Fruit fly (Drosophila melanogaster): ENCODE measurements around the gene t.

The t gene

DNA sequence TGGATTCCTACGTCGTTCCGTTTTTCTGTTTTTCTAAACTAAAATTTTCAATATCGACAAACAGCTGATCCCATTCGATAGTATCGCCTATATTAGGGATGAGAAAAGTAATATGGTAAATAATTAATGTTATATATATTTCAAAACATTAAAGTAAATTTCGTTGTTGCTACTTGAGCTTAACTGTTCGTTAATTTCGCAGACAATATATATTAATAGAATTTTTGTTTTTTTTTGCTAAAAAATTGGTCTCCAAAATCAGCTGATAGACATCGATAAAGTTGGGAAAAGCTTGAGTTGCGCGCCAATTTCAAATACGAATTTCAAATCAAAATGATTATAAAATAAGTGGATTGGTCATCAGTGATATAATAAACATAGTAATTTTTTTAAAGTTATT is 26.7 kb downstream of the t start, which contains the start of gene CG12118:
Gene CG12118 (minus strand): TSS at position 53 of the 400 bp plus-strand sequence.
- TF ChIP-seq CG12768 (GFP tag; optimal IDR thresholded peaks at IDR 0.05) (peak; percentile 16), pad (GFP tag; optimal IDR thresholded peaks at IDR 0.05) (peak; percentile 58), CG33017 (tag; optimal IDR thresholded peaks at IDR 0.05) (peak; percentile 56), cnc (optimal IDR thresholded peaks at IDR 0.05) (no peak), CG7101 (tag; optimal IDR thresholded peaks at IDR 0.05) (peak; percentile 85), Clk (GFP tag; optimal IDR thresholded peaks at IDR 0.05) (no peak), kay (GFP tag; ENCODE audit: borderline replicate concordance) (no peak), CG7045 (GFP tag; optimal IDR thresholded peaks at IDR 0.05) (peak; percentile 10), CG11617 (GFP tag; optimal IDR thresholded peaks at IDR 0.05) (peak; percentile 84), cic (GFP tag; optimal IDR thresholded peaks at IDR 0.05) (peak; percentile 1), CG14711 (tag; optimal IDR thresholded peaks at IDR 0.05) (peak; percentile 87), ovo (GFP tag; optimal IDR thresholded peaks at IDR 0.05) (peak; percentile 60), Crg-1 (GFP tag; optimal IDR thresholded peaks at IDR 0.05) (peak; percentile 67), tj (GFP tag; optimal IDR thresholded peaks at IDR 0.05) (peak; percentile 71), toe (GFP tag; optimal IDR thresholded peaks at IDR 0.05) (peak; percentile 32), CG5204 (GFP tag; optimal IDR thresholded peaks at IDR 0.05) (peak; percentile 17), CG1620 (GFP tag; optimal IDR thresholded peaks at IDR 0.05) (peak; percentile 87), Mnt (GFP tag; optimal IDR thresholded peaks at IDR 0.05) (peak; percentile 69), Hr96 (GFP tag; optimal IDR thresholded peaks at IDR 0.05) (no peak), bab1 (GFP tag; optimal IDR thresholded peaks at IDR 0.05) (peak; percentile 96)

DNA sequence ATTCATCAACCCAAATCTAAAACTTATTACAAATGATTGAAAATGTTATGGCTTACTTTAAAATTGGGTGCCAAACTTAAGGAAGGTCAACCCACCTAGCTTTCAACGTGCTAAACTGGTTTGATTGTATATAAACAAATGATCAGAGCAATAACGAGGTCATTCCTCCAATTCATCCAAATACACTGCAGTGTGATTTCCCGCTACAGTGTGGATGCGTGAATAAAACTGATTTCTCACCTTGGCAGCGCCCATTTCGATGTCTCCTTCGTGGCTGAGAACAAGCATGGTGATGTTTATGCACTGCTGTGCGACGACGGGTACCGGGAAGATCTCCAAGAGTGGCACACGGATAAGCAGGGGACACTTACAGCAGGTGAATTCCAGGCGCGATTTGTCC is 27.7 kb downstream of the t start:
- TF ChIP-seq CG1620 (GFP tag; optimal IDR thresholded peaks at IDR 0.05) (no peak), CG7101 (tag; optimal IDR thresholded peaks at IDR 0.05) (no peak), Clk (GFP tag; optimal IDR thresholded peaks at IDR 0.05) (no peak), pad (GFP tag; optimal IDR thresholded peaks at IDR 0.05) (no peak), tj (GFP tag; optimal IDR thresholded peaks at IDR 0.05) (no peak), CG14711 (tag; optimal IDR thresholded peaks at IDR 0.05) (no peak), toe (GFP tag; optimal IDR thresholded peaks at IDR 0.05) (no peak), kay (GFP tag; ENCODE audit: borderline replicate concordance) (no peak), Hr96 (GFP tag; optimal IDR thresholded peaks at IDR 0.05) (no peak), cic (GFP tag; optimal IDR thresholded peaks at IDR 0.05) (no peak), bab1 (GFP tag; optimal IDR thresholded peaks at IDR 0.05) (no peak), cnc (optimal IDR thresholded peaks at IDR 0.05) (no peak), ovo (GFP tag; optimal IDR thresholded peaks at IDR 0.05) (no peak), CG5204 (GFP tag; optimal IDR thresholded peaks at IDR 0.05) (no peak), CG33017 (tag; optimal IDR thresholded peaks at IDR 0.05) (no peak), CG7045 (GFP tag; optimal IDR thresholded peaks at IDR 0.05) (no peak), Mnt (GFP tag; optimal IDR thresholded peaks at IDR 0.05) (no peak), Crg-1 (GFP tag; optimal IDR thresholded peaks at IDR 0.05) (no peak)

DNA sequence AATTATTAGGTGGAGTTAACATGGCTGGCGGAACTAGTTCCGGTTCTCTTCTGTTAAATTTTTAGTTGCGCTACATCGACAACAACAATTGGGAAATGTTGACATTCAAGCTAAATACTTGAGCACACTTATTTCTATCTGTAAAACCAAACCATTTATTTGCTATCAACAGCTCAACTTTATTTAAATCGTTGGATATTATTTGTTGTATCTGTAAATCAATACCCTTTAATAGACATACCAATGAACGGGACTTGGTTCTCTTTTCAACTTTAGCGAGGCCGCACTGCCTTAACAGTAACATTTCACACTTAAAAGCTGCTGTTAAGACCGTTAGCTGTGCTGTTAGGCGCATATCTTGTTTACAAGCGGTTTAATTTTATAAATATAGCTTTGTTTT is 29.5 kb downstream of the t start, which contains the start of gene CG12106:
Gene CG12106 (plus strand): TSS at position 295 of the 400 bp plus-strand sequence.
- TF ChIP-seq Clk (GFP tag; optimal IDR thresholded peaks at IDR 0.05) (no peak), CG5204 (GFP tag; optimal IDR thresholded peaks at IDR 0.05) (peak; percentile 39), CG7101 (tag; optimal IDR thresholded peaks at IDR 0.05) (peak; percentile 73), ovo (GFP tag; optimal IDR thresholded peaks at IDR 0.05) (peak; percentile 57), pad (GFP tag; optimal IDR thresholded peaks at IDR 0.05) (peak; percentile 31), CG11617 (GFP tag; optimal IDR thresholded peaks at IDR 0.05) (peak; percentile 25), CG1620 (GFP tag; optimal IDR thresholded peaks at IDR 0.05) (peak; percentile 56), tj (GFP tag; optimal IDR thresholded peaks at IDR 0.05) (no peak), bab1 (GFP tag; optimal IDR thresholded peaks at IDR 0.05) (peak; percentile 60), kay (GFP tag; ENCODE audit: borderline replicate concordance) (no peak), CG14711 (tag; optimal IDR thresholded peaks at IDR 0.05) (peak; percentile 71), cnc (optimal IDR thresholded peaks at IDR 0.05) (no peak), CG12768 (GFP tag; optimal IDR thresholded peaks at IDR 0.05) (peak; percentile 25), toe (GFP tag; optimal IDR thresholded peaks at IDR 0.05) (peak; percentile 24), Mnt (GFP tag; optimal IDR thresholded peaks at IDR 0.05) (peak; percentile 29), CG33017 (tag; optimal IDR thresholded peaks at IDR 0.05) (peak; percentile 38), Hr96 (GFP tag; optimal IDR thresholded peaks at IDR 0.05) (no peak), cic (GFP tag; optimal IDR thresholded peaks at IDR 0.05) (no peak), CG7045 (GFP tag; optimal IDR thresholded peaks at IDR 0.05) (no peak), Crg-1 (GFP tag; optimal IDR thresholded peaks at IDR 0.05) (peak; percentile 28)

dm6 chrX:9192429-9192828 is 30.6 kb downstream of the t start, which contains the start of gene CG12056:
Gene CG12056 (plus strand): TSS chrX:9192669.
- TF ChIP-seq CG12768 (GFP tag; optimal IDR thresholded peaks at IDR 0.05) (no peak), CG33017 (tag; optimal IDR thresholded peaks at IDR 0.05) (no peak), pad (GFP tag; optimal IDR thresholded peaks at IDR 0.05) (no peak), tj (GFP tag; optimal IDR thresholded peaks at IDR 0.05) (no peak), bab1 (GFP tag; optimal IDR thresholded peaks at IDR 0.05) (peak; percentile 35)

DNA sequence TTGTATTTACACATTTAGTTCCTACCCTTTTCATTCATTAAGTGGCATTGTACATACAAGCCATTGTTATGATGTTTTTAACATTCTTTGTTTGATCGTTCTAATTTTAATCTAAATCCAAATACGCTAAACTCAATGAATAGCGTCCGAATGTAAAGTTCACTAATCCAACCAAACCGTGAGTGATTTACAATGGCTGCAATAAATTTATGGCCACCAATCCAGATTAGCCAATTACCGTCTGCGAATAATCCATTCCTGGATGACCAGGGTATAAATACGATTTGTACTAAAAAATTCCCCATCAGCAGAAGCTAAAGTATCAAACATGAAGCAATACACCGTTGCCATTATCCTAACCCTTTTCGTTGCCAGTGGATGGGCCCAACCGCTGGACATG is 31.7 kb downstream of the t start, which contains the start of gene CG12057:
Gene CG12057 (plus strand): TSS at position 301 of the 400 bp plus-strand sequence.
- no peak for TF ChIP-seq toe (GFP tag; optimal IDR thresholded peaks at IDR 0.05)
- TF ChIP-seq pad (GFP tag; optimal IDR thresholded peaks at IDR 0.05) = no peak
- TF ChIP-seq Mnt (GFP tag; optimal IDR thresholded peaks at IDR 0.05) = no peak
- TF ChIP-seq tj (GFP tag; optimal IDR thresholded peaks at IDR 0.05) = no peak
- TF ChIP-seq cnc (optimal IDR thresholded peaks at IDR 0.05) = no peak
- TF ChIP-seq CG14711 (tag; optimal IDR thresholded peaks at IDR 0.05) = no peak
- TF ChIP-seq CG7045 (GFP tag; optimal IDR thresholded peaks at IDR 0.05) = no peak

DNA sequence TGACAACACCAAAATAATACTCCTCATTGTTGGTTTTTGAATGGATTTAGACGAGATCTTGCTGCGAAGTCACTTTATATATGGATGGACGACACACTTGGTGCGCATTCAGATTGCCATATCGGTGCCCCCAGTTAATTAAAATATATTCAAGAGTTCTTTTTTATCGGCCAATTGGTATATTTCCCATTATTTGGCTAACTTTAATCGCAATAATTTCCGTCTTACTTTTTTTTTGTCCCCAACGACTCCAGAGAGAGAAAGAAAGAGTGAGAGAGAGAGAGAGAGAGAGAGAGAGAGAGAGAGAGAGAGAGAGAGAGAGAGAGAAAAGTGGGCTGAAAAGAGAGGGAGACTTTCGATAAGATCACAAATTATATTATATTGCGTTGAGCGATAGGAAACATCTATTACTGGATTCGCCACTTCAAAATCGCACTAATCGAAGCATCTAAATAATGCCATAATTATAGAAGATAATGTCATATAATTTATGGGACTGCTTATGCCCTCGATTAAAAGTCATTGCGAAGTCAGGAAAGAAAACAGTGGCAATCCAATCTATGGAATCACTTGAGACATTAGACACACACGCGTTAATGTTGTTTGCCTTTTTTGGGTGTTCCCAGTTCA is 32.4 kb downstream of the t start, which contains the start of gene CG12115:
Gene CG12115 (minus strand): TSS at position 51 of the 630 bp plus-strand sequence.
- TF ChIP-seq Mnt (GFP tag; optimal IDR thresholded peaks at IDR 0.05) (no peak), kay (GFP tag; ENCODE audit: borderline replicate concordance) (no peak), CG11617 (GFP tag; optimal IDR thresholded peaks at IDR 0.05) (no peak)
